Fruit fly (Drosophila melanogaster) whole organism, adult: ENCODE results near the gene eloF.

ENCODE experiments used
- CG33017 ChIP-seq: fragments of 200-800 bp; sonication (Bioruptor generic); optimal IDR thresholded peaks from 2 replicates; lab custom pipeline; 2018; ENCODE audit warnings: missing biosample characterization, mild to moderate bottlenecking, missing genetic modification characterization, moderate library complexity
- CG5204 ChIP-seq: fragments of 200-800 bp; sonication (Bioruptor generic); optimal IDR thresholded peaks from 2 replicates; lab custom pipeline; 2016; ENCODE audit warnings: missing biosample characterization, missing genetic modification characterization
- Clk ChIP-seq: fragments of 200-800 bp; sonication (Bioruptor generic); optimal IDR thresholded peaks from 2 replicates; lab custom pipeline; 2017; ENCODE audit warnings: missing biosample characterization, missing genetic modification characterization
- Crg-1 ChIP-seq: fragments of 200-800 bp; sonication (Bioruptor generic); optimal IDR thresholded peaks from 2 replicates; lab custom pipeline; 2016; ENCODE audit warnings: missing biosample characterization, missing genetic modification characterization
- bab1 ChIP-seq: fragments of 200-800 bp; sonication (Bioruptor generic); optimal IDR thresholded peaks from 3 replicates; lab custom pipeline; 2019; ENCODE audit warnings: missing biosample characterization, mild to moderate bottlenecking, missing genetic modification characterization, moderate library complexity
- ovo ChIP-seq: fragments of 200-800 bp; sonication (Bioruptor generic); optimal IDR thresholded peaks from 2 replicates; lab custom pipeline; 2016; ENCODE audit warnings: missing biosample characterization, missing genetic modification characterization
- pad ChIP-seq: fragments of 200-800 bp; sonication (Bioruptor generic); optimal IDR thresholded peaks from 3 replicates; lab custom pipeline; 2017; ENCODE audit warnings: missing biosample characterization, missing genetic modification characterization, mild to moderate bottlenecking, moderate library complexity, missing genetic modification reagents
- tj ChIP-seq: fragments of 200-800 bp; sonication (Bioruptor generic); optimal IDR thresholded peaks from 3 replicates; lab custom pipeline; 2017; ENCODE audit warnings: missing biosample characterization, mild to moderate bottlenecking, missing genetic modification characterization, moderate library complexity

DNA sequence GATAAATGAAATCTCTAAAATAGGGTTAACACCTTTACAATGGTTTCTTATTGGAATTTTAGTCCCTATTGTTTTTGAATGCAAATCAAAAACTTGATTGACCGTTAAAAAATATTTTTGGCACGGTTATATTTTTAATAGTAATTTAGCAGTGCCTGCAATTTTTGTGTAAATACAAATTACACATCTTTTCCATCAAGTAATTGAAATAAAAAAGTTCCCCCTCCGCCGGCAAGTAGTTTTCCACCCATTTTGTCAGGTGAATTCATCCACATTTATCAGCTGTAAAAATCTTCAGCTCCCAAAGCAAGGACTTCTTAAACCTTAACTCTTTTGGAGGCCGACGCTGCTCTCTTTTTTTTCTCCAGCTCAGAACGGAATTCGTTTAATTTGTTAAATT, 9.8 kb downstream of the eloF start, which contains the start of gene CG34302:
- TF ChIP-seq bab1 (no peak), CG33017 (tag; lab: Kevin White, UChicago) (no peak), CG5204 (no peak), Crg-1 (GFP tag; lab: Kevin White, UChicago) (no peak), ovo (GFP tag; lab: Kevin White, UChicago) (no peak), pad (GFP tag; lab: Kevin White, UChicago) (no peak), tj (GFP tag; lab: Kevin White, UChicago) (no peak), Clk (GFP tag; lab: Kevin White, UChicago) (no peak)
